Worm (Caenorhabditis elegans): ENCODE measurements around the gene B0507.4.
A peak's percentile ranks its signal among the peaks of the same experiment; 100 is the strongest.

The B0507.4 gene

ce11 chrV:8786245-8786644 lies 31.5 kb downstream of the B0507.4 start, which contains the start of gene sup-37:
sup-37 (plus strand) TSS chrV:8786545.
- TF ChIP-seq nhr-84 (tag; optimal IDR thresholded peaks at IDR 0.05), result no peak
- TF ChIP-seq nhr-28 (tag; optimal IDR thresholded peaks at IDR 0.05), result no peak
- no peak for TF ChIP-seq mep-1 (tag; optimal IDR thresholded peaks at IDR 0.05)

ce11 chrV:8789345-8789744 lies 34.6 kb downstream of the B0507.4 start:
- TF ChIP-seq grh-1 (GFP tag; IDR thresholded peaks at IDR 0.05) (no peak), rnt-1 (tag; optimal IDR thresholded peaks at IDR 0.05) (no peak), snpc-4 (tag; optimal IDR thresholded peaks at IDR 0.05) (no peak), egl-13 (tag; optimal IDR thresholded peaks at IDR 0.05) (no peak), C04F5.9 (tag; optimal IDR thresholded peaks at IDR 0.05) (no peak), fkh-10 (GFP tag; optimal IDR thresholded peaks at IDR 0.05) (no peak), nhr-85 (tag) (no peak), lsy-2 (tag; optimal IDR thresholded peaks at IDR 0.05) (no peak), efl-1 (optimal IDR thresholded peaks at IDR 0.05) (no peak), efl-1 (GFP tag; optimal IDR thresholded peaks at IDR 0.05 in 1 of 2) (no peak), ama-1 (optimal IDR thresholded peaks at IDR 0.05) (no peak), tbx-2 (tag; optimal IDR thresholded peaks at IDR 0.05) (no peak), sup-37 (GFP tag; optimal IDR thresholded peaks at IDR 0.05) (no peak)

- TF ChIP-seq swsn-7 (tag; optimal IDR thresholded peaks at IDR 0.05), result no peak
- no peak for TF ChIP-seq hlh-17 (GFP tag; optimal IDR thresholded peaks at IDR 0.05; ENCODE audit: borderline replicate concordance)
- TF ChIP-seq unc-86 (tag; optimal IDR thresholded peaks at IDR 0.05), result no peak
- no peak for TF ChIP-seq blmp-1 (tag; optimal IDR thresholded peaks at IDR 0.05)
- TF ChIP-seq jun-1 (tag; optimal IDR thresholded peaks at IDR 0.05), result no peak
- no peak for TF ChIP-seq mef-2 (tag; optimal IDR thresholded peaks at IDR 0.05)
- TF ChIP-seq C34B4.2 (tag; optimal IDR thresholded peaks at IDR 0.05), result no peak
- TF ChIP-seq nhr-84 (tag; optimal IDR thresholded peaks at IDR 0.05), result no peak
- TF ChIP-seq pqm-1 (tag; optimal IDR thresholded peaks at IDR 0.05), result no peak
- TF ChIP-seq aha-1 (tag; optimal IDR thresholded peaks at IDR 0.05), result no peak
- TF ChIP-seq skn-1 (tag; optimal IDR thresholded peaks at IDR 0.05), result no peak
- no peak for TF ChIP-seq F16B12.6 (tag; optimal IDR thresholded peaks at IDR 0.05)
- TF ChIP-seq hlh-4 (tag; optimal IDR thresholded peaks at IDR 0.05), result no peak
- no peak for TF ChIP-seq C16A3.4 (tag; optimal IDR thresholded peaks at IDR 0.05)
- TF ChIP-seq fos-1 (tag; optimal IDR thresholded peaks at IDR 0.05), result no peak
- no peak for TF ChIP-seq snpc-4 (tag; optimal IDR thresholded peaks at IDR 0.05)
- no peak for TF ChIP-seq lin-13 (GFP tag; optimal IDR thresholded peaks at IDR 0.05)
These were observed 38.0 kb downstream of the B0507.4 start for ce11 chrV:8792814-8793213.

ce11 chrV:8795499-8795898 lies 40.7 kb downstream of the B0507.4 start:
- TF ChIP-seq mep-1 (tag; optimal IDR thresholded peaks at IDR 0.05) (no peak), zag-1 (tag; optimal IDR thresholded peaks at IDR 0.05) (no peak), ets-5 (GFP tag; IDR thresholded peaks at IDR 0.05) (no peak), elt-2 (tag; optimal IDR thresholded peaks at IDR 0.05) (peak; percentile 55), pqm-1 (tag; optimal IDR thresholded peaks at IDR 0.05) (peak; percentile 12), lin-14 (GFP tag; optimal IDR thresholded peaks at IDR 0.05) (peak; percentile 1), hpl-2 (GFP tag; optimal IDR thresholded peaks at IDR 0.05) (no peak), vab-15 (tag; optimal IDR thresholded peaks at IDR 0.05) (no peak), fkh-4 (tag; optimal IDR thresholded peaks at IDR 0.05; ENCODE audit: borderline replicate concordance) (no peak), fos-1 (tag; optimal IDR thresholded peaks at IDR 0.05) (no peak), nhr-19 (GFP tag; conservative IDR thresholded peaks at IDR 0.05) (no peak), nhr-77 (tag; optimal IDR thresholded peaks at IDR 0.05) (no peak), sox-4 (tag; optimal IDR thresholded peaks at IDR 0.05) (no peak), unc-62 (GFP tag; optimal IDR thresholded peaks at IDR 0.05) (no peak), egl-13 (tag; optimal IDR thresholded peaks at IDR 0.05) (no peak), unc-98 (GFP tag; IDR thresholded peaks at IDR 0.05) (no peak), lsy-2 (tag; optimal IDR thresholded peaks at IDR 0.05) (no peak), xbp-1 (tag; optimal IDR thresholded peaks at IDR 0.05) (no peak), mef-2 (tag; optimal IDR thresholded peaks at IDR 0.05) (no peak), efl-1 (optimal IDR thresholded peaks at IDR 0.05) (no peak), efl-1 (GFP tag; optimal IDR thresholded peaks at IDR 0.05 in 1 of 2) (peak in 1 of 2 experiments; percentile 3), blmp-1 (tag; optimal IDR thresholded peaks at IDR 0.05) (no peak), mdl-1 (tag; optimal IDR thresholded peaks at IDR 0.05) (no peak), C04F5.9 (tag; optimal IDR thresholded peaks at IDR 0.05) (no peak), dsc-1 (tag; optimal IDR thresholded peaks at IDR 0.05) (no peak), ztf-11 (tag; optimal IDR thresholded peaks at IDR 0.05) (no peak), nhr-85 (tag) (no peak), aha-1 (tag; optimal IDR thresholded peaks at IDR 0.05) (no peak), zip-4 (GFP tag; optimal IDR thresholded peaks at IDR 0.05) (no peak), snu-23 (GFP tag; optimal IDR thresholded peaks at IDR 0.05) (no peak), unc-130 (tag; optimal IDR thresholded peaks at IDR 0.05) (no peak)
